Worm (Caenorhabditis elegans): ENCODE measurements around the gene F32D8.1.

DNA sequence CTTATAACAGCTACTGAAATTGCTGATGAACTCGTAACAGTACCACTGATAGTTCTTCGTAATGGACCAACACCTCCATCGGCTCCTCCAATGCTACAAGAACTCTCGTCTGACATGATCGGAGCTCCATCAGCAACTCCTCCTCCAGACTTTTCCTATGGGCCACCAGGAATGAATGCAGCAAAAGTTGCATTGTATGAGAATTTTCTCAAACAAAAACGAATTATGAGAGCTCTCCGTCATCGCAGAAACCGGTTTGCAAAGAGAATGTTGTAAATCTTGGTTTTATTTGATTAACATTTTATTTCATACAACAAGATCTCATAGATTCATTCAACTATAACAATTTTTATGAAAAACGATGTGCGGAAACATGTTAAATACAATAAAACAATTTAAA is 6.9 kb downstream of the F32D8.1 start:
- TF ChIP-seq lin-13 (tag; optimal IDR thresholded peaks at IDR 0.05) (no peak), nhr-12 (tag; optimal IDR thresholded peaks at IDR 0.05) (no peak), blmp-1 (tag; optimal IDR thresholded peaks at IDR 0.05) (no peak), unc-39 (tag; optimal IDR thresholded peaks at IDR 0.05) (no peak), lsy-2 (tag; optimal IDR thresholded peaks at IDR 0.05) (no peak), ces-1 (GFP tag; optimal IDR thresholded peaks at IDR 0.05) (no peak), lin-32 (GFP tag; optimal IDR thresholded peaks at IDR 0.05) (no peak), unc-62 (GFP tag; optimal IDR thresholded peaks at IDR 0.05) (no peak), snpc-4 (tag; optimal IDR thresholded peaks at IDR 0.05) (no peak), mab-5 (tag; optimal IDR thresholded peaks at IDR 0.05) (no peak), sem-2 (GFP tag; optimal IDR thresholded peaks at IDR 0.05) (no peak)
